Fruit fly (Drosophila melanogaster): Measurements from ENCODE around the gene FASN1.
A peak's percentile ranks its signal among the peaks of the same experiment; 100 is the strongest.

The FASN1 gene

dm6 chr2L:3086290-3086876 is 30.0 kb downstream of the FASN1 start (continued):
- no peak for TF ChIP-seq CG5953 (GFP tag; IDR thresholded peaks at IDR 0.05)
- TF ChIP-seq Dek (tag; optimal IDR thresholded peaks at IDR 0.05): peak; percentile 69
- TF ChIP-seq ttk (GFP tag; IDR thresholded peaks at IDR 0.05): peak; percentile 35; the same call in 1 of the 2 replicates
- no peak for TF ChIP-seq Rx (GFP tag; IDR thresholded peaks at IDR 0.05)
- TF ChIP-seq Hr78 (GFP tag; optimal IDR thresholded peaks at IDR 0.05): no peak
- peak; percentile 0 for TF ChIP-seq CG3065 (GFP tag; optimal IDR thresholded peaks at IDR 0.05)
- TF ChIP-seq cg (GFP tag; optimal IDR thresholded peaks at IDR 0.05): no peak
- TF ChIP-seq Myb (GFP tag; optimal IDR thresholded peaks at IDR 0.05): peak; percentile 6
- no peak for TF ChIP-seq CG15073 (GFP tag; optimal IDR thresholded peaks at IDR 0.05)
- TF ChIP-seq Hr51 (GFP tag; optimal IDR thresholded peaks at IDR 0.05): peak; percentile 19 to 86
- TF ChIP-seq onecut (GFP tag; IDR thresholded peaks at IDR 0.05): no peak
- peak; percentile 48; the same call in 1 of the 2 replicates for TF ChIP-seq sob (GFP tag; IDR thresholded peaks at IDR 0.05)
- no peak for TF ChIP-seq croc (GFP tag; conservative IDR thresholded peaks at IDR 0.05)
- peak; percentile 57 for TF ChIP-seq tio (GFP tag; optimal IDR thresholded peaks at IDR 0.05)
- no peak for TF ChIP-seq CG2889 (GFP tag; IDR thresholded peaks at IDR 0.05)
- no peak for TF ChIP-seq CG34224 (GFP tag; IDR thresholded peaks at IDR 0.05; ENCODE audit: partially characterized antibody)
- TF ChIP-seq toy (GFP tag; IDR thresholded peaks at IDR 0.05): no peak
- no peak for TF ChIP-seq Neu2 (GFP tag; optimal IDR thresholded peaks at IDR 0.05; ENCODE audit: borderline replicate concordance)
- no peak for TF ChIP-seq knrl (GFP tag; IDR thresholded peaks at IDR 0.05; ENCODE audit: partially characterized antibody)
- TF ChIP-seq br (optimal IDR thresholded peaks at IDR 0.05): no peak
- no peak for TF ChIP-seq CG3995 (GFP tag; optimal IDR thresholded peaks at IDR 0.05)
- TF ChIP-seq CG7372 (GFP tag; IDR thresholded peaks at IDR 0.05): peak; percentile 66; the same call in 1 of the 2 replicates
- TF ChIP-seq sr (GFP tag; IDR thresholded peaks at IDR 0.05): no peak
- no peak for TF ChIP-seq otp (GFP tag; IDR thresholded peaks at IDR 0.05)
- TF ChIP-seq sug (tag; optimal IDR thresholded peaks at IDR 0.05): peak; percentile 62
- TF ChIP-seq ci (GFP tag; IDR thresholded peaks at IDR 0.05): 0 out of 3 replicates have a peak, but pooled peaks have one; percentile 56
- TF ChIP-seq YL-1 (GFP tag; optimal IDR thresholded peaks at IDR 0.05): no peak
- TF ChIP-seq mirr (GFP tag; optimal IDR thresholded peaks at IDR 0.05): no peak
- peak; percentile 86 for TF ChIP-seq CG2678 (tag; optimal IDR thresholded peaks at IDR 0.05)
- TF ChIP-seq lmd (GFP tag; IDR thresholded peaks at IDR 0.05): peak; percentile 69
- no peak for TF ChIP-seq Doc2 (GFP tag; IDR thresholded peaks at IDR 0.05)
- TF ChIP-seq peb (GFP tag; IDR thresholded peaks at IDR 0.05): no peak
- no peak for TF ChIP-seq Sin3A (optimal IDR thresholded peaks at IDR 0.05)
- TF ChIP-seq CG10462 (GFP tag; optimal IDR thresholded peaks at IDR 0.05): no peak
- TF ChIP-seq CG10959 (GFP tag; IDR thresholded peaks at IDR 0.05): no peak
- 0 out of 3 replicates have a peak, but pooled peaks have one; percentile 44 for TF ChIP-seq zfh1 (GFP tag; IDR thresholded peaks at IDR 0.05)
- TF ChIP-seq pho (GFP tag; optimal IDR thresholded peaks at IDR 0.05): peak; percentile 49
- peak; percentile 8 for TF ChIP-seq Mes4 (GFP tag; optimal IDR thresholded peaks at IDR 0.05)
- peak; percentile 63 for TF ChIP-seq CG10979 (tag; optimal IDR thresholded peaks at IDR 0.05)
- TF ChIP-seq CTCF (GFP tag; optimal IDR thresholded peaks at IDR 0.05): no peak
- peak; percentile 6 for TF ChIP-seq CG9609 (GFP tag; optimal IDR thresholded peaks at IDR 0.05)
- TF ChIP-seq z (GFP tag; IDR thresholded peaks at IDR 0.05): no peak
- peak; percentile 58 for TF ChIP-seq Hr3 (GFP tag; optimal IDR thresholded peaks at IDR 0.05)
- TF ChIP-seq CG12659 (GFP tag; optimal IDR thresholded peaks at IDR 0.05): peak; percentile 77
- TF ChIP-seq Optix (GFP tag; IDR thresholded peaks at IDR 0.05): no peak
- peak; percentile 67 for TF ChIP-seq E2f2 (GFP tag; IDR thresholded peaks at IDR 0.05)
- peak; percentile 91 for TF ChIP-seq sens (GFP tag)
- peak; percentile 36 for TF ChIP-seq her (GFP tag; optimal IDR thresholded peaks at IDR 0.05)
- TF ChIP-seq CG17912 (GFP tag; optimal IDR thresholded peaks at IDR 0.05): no peak
- TF ChIP-seq Ssrp (tag; optimal IDR thresholded peaks at IDR 0.05): peak; percentile 43
- no peak for TF ChIP-seq sc (optimal IDR thresholded peaks at IDR 0.05)
- no peak for TF ChIP-seq sc (GFP tag; optimal IDR thresholded peaks at IDR 0.05)
- 0 out of 2 replicates have a peak, but pooled peaks have one; percentile 16 for TF ChIP-seq CG4730 (GFP tag; IDR thresholded peaks at IDR 0.05)
